Fruit fly (Drosophila melanogaster) whole organism, embryonic: ENCODE data around the gene IleRS-m.

Experiments
- Abd-B ChIP-seq: fragments of 200-800 bp; sonication (Bioruptor generic); optimal IDR thresholded peaks from 2 replicates; lab custom pipeline; 2018; ENCODE audit warnings: missing biosample characterization, mild to moderate bottlenecking, missing genetic modification characterization, moderate library complexity
- Asciz ChIP-seq: fragments of 200-800 bp; sonication (Bioruptor generic); optimal IDR thresholded peaks from 2 replicates; lab custom pipeline; 2017; ENCODE audit warnings: missing biosample characterization, mild to moderate bottlenecking, missing genetic modification characterization, missing genetic modification reagents
- CG10147 ChIP-seq: fragments of 200-800 bp; sonication (Bioruptor generic); optimal IDR thresholded peaks from 2 replicates; lab custom pipeline; 2019; ENCODE audit warnings: missing biosample characterization, mild to moderate bottlenecking, missing genetic modification characterization, moderate library complexity
- CG10543 ChIP-seq: fragments of 200-800 bp; sonication (Bioruptor generic); optimal IDR thresholded peaks from 3 replicates; lab custom pipeline; 2017; ENCODE audit warnings: missing biosample characterization, mild to moderate bottlenecking, missing genetic modification characterization, moderate library complexity
- CG11695 ChIP-seq: fragments of 200-800 bp; sonication (Bioruptor generic); IDR thresholded peaks from 3 replicates; pipeline ENCODE4 v1.3.6; 2022; ENCODE audit warnings: missing biosample characterization, missing genetic modification characterization
- CG12391 ChIP-seq: fragments of 200-800 bp; sonication (Bioruptor generic); optimal IDR thresholded peaks from 3 replicates; lab custom pipeline; 2018; ENCODE audit warnings: missing biosample characterization, mild to moderate bottlenecking, missing genetic modification characterization, moderate library complexity
- CG13775 ChIP-seq: fragments of 200-800 bp; sonication (Bioruptor generic); optimal IDR thresholded peaks from 3 replicates; lab custom pipeline; 2017; ENCODE audit warnings: missing biosample characterization, mild to moderate bottlenecking, missing genetic modification characterization
- CG15011 ChIP-seq: fragments of 200-800 bp; sonication (Bioruptor generic); optimal IDR thresholded peaks from 3 replicates; lab custom pipeline; 2018; ENCODE audit warnings: missing biosample characterization, mild to moderate bottlenecking, missing genetic modification characterization
- CG16863 ChIP-seq: fragments of 200-800 bp; sonication (Bioruptor generic); optimal IDR thresholded peaks from 3 replicates; lab custom pipeline; 2016; ENCODE audit warnings: missing biosample characterization, missing genetic modification characterization
- CG17186 ChIP-seq: fragments of 200-800 bp; sonication (Bioruptor generic); optimal IDR thresholded peaks from 3 replicates; lab custom pipeline; 2017; ENCODE audit warnings: missing biosample characterization, missing genetic modification reagents, missing genetic modification characterization
- CG17359 ChIP-seq: fragments of 200-800 bp; sonication (Bioruptor generic); optimal IDR thresholded peaks from 3 replicates; lab custom pipeline; 2018; ENCODE audit warnings: missing biosample characterization, mild to moderate bottlenecking, missing genetic modification characterization, moderate library complexity
- CG2199 ChIP-seq: fragments of 200-800 bp; sonication (Bioruptor generic); IDR thresholded peaks from 3 replicates; pipeline ENCODE4 v1.3.6; 2022; ENCODE audit warnings: missing biosample characterization, missing genetic modification characterization
- CG32532 ChIP-seq: fragments of 200-800 bp; sonication (Bioruptor generic); IDR thresholded peaks from 2 replicates; pipeline ENCODE4 v1.3.6; 2022; ENCODE audit warnings: missing biosample characterization, missing genetic modification characterization
- CG3281 ChIP-seq: fragments of 200-800 bp; sonication (Bioruptor generic); optimal IDR thresholded peaks from 3 replicates; lab custom pipeline; 2017; ENCODE audit warnings: missing biosample characterization, mild to moderate bottlenecking, missing genetic modification characterization
- CG5245 ChIP-seq: fragments of 200-800 bp; sonication (Bioruptor generic); optimal IDR thresholded peaks from 3 replicates; lab custom pipeline; 2016; ENCODE audit warnings: missing biosample characterization, missing genetic modification characterization
- CG6689 ChIP-seq: fragments of 200-800 bp; sonication (Bioruptor generic); IDR thresholded peaks from 2 replicates; pipeline ENCODE4 v1.3.6; 2022; ENCODE audit warnings: missing biosample characterization, missing genetic modification characterization
- CG6765 ChIP-seq: fragments of 200-800 bp; sonication (Bioruptor generic); optimal IDR thresholded peaks from 3 replicates; lab custom pipeline; 2017; ENCODE audit warnings: missing biosample characterization, mild to moderate bottlenecking, missing genetic modification characterization
- CG8924 ChIP-seq: fragments of 200-800 bp; optimal IDR thresholded peaks from 3 replicates; lab custom pipeline; 2019; ENCODE audit warnings: missing biosample characterization, mild to moderate bottlenecking, missing genetic modification characterization, moderate library complexity
- Dip3 ChIP-seq: fragments of 200-800 bp; sonication (Bioruptor generic); optimal IDR thresholded peaks from 3 replicates; lab custom pipeline; 2016; ENCODE audit warnings: missing biosample characterization, missing genetic modification characterization
- GATAe ChIP-seq: fragments of 200-800 bp; sonication (Bioruptor generic); conservative IDR thresholded peaks from 2 replicates; pipeline ENCODE4 v1.3.6; 2022; ENCODE audit warnings: missing biosample characterization, missing genetic modification characterization
- HLH54F ChIP-seq: fragments of 200-800 bp; sonication (Bioruptor generic); optimal IDR thresholded peaks from 3 replicates; lab custom pipeline; 2016; ENCODE audit warnings: missing biosample characterization, missing genetic modification characterization
- Meics ChIP-seq: fragments of 200-800 bp; sonication (Bioruptor generic); optimal IDR thresholded peaks from 2 replicates; lab custom pipeline; 2017; ENCODE audit warnings: missing biosample characterization, mild to moderate bottlenecking, missing genetic modification characterization
- Oli ChIP-seq: fragments of 200-800 bp; sonication (Bioruptor generic); optimal IDR thresholded peaks from 2 replicates; lab custom pipeline; 2018; ENCODE audit warnings: missing biosample characterization, mild to moderate bottlenecking, missing genetic modification characterization, moderate library complexity
- Pdp1 ChIP-seq, 2 experiments: fragments of 200-800 bp; sonication (Bioruptor generic); optimal IDR thresholded peaks; 3 replicates each; lab custom pipeline; 2016; ENCODE audit warnings: missing biosample characterization in 2 of 2, missing genetic modification characterization in 2 of 2, mild to moderate bottlenecking in 1 of 2, moderate library complexity in 1 of 2
- Ptx1 ChIP-seq: fragments of 200-800 bp; sonication (Bioruptor generic); IDR thresholded peaks from 2 replicates; pipeline ENCODE4 v1.3.6; 2022; ENCODE audit warnings: missing biosample characterization, missing genetic modification characterization
- Side ChIP-seq: fragments of 200-800 bp; sonication (Bioruptor generic); optimal IDR thresholded peaks from 2 replicates; lab custom pipeline; 2016; ENCODE audit warnings: missing biosample characterization, missing genetic modification characterization
- Sry-δ ChIP-seq: fragments of 200-800 bp; sonication (Bioruptor generic); optimal IDR thresholded peaks from 2 replicates; lab custom pipeline; 2016; ENCODE audit warnings: missing biosample characterization, missing genetic modification characterization
- Trl ChIP-seq, 3 experiments: fragments of >200 bp in 2 of 3; fragments of 200-800 bp in 1 of 3; sonication (Bioruptor generic) in 1 of 3; optimal IDR thresholded peaks; 2 replicates in 1 of 3; 3 replicates in 2 of 3; lab custom pipeline; 2016 to 2017; ENCODE audit warnings: missing biosample characterization in 1 of 3, missing genetic modification characterization in 1 of 3
- ash1 ChIP-seq: fragments of 200-800 bp; sonication (Bioruptor generic); optimal IDR thresholded peaks from 2 replicates; lab custom pipeline; 2018; ENCODE audit warnings: missing biosample characterization, mild to moderate bottlenecking, missing genetic modification characterization
- cg ChIP-seq: fragments of 200-800 bp; sonication (Bioruptor generic); optimal IDR thresholded peaks from 3 replicates; lab custom pipeline; 2019; ENCODE audit warnings: missing biosample characterization, mild to moderate bottlenecking, missing genetic modification characterization, moderate library complexity
- disco-r ChIP-seq: fragments of 200-800 bp; sonication (Bioruptor generic); optimal IDR thresholded peaks from 2 replicates; lab custom pipeline; 2016; ENCODE audit warnings: missing biosample characterization, missing genetic modification characterization
- dmrt99B ChIP-seq: fragments of 200-800 bp; sonication (Bioruptor generic); optimal IDR thresholded peaks from 2 replicates; lab custom pipeline; 2018; ENCODE audit warnings: missing biosample characterization, mild to moderate bottlenecking, missing genetic modification characterization, moderate library complexity
- dysf ChIP-seq: fragments of 200-800 bp; sonication (Bioruptor generic); IDR thresholded peaks from 3 replicates; pipeline ENCODE4 v1.3.6; 2022; ENCODE audit warnings: missing biosample characterization, missing genetic modification characterization
- ftz-f1 ChIP-seq: fragments of 200-800 bp; sonication (Bioruptor generic); optimal IDR thresholded peaks from 2 replicates; lab custom pipeline; 2016; ENCODE audit warnings: missing biosample characterization, missing genetic modification characterization
- gsb-n ChIP-seq: fragments of 200-800 bp; sonication (Bioruptor generic); optimal IDR thresholded peaks from 3 replicates; lab custom pipeline; 2018; ENCODE audit warnings: missing biosample characterization, mild to moderate bottlenecking, missing genetic modification characterization
- her ChIP-seq: fragments of 200-800 bp; sonication (Bioruptor generic); optimal IDR thresholded peaks from 2 replicates; lab custom pipeline; 2016; ENCODE audit warnings: missing biosample characterization, missing genetic modification characterization
- kni ChIP-seq: fragments of 200-800 bp; sonication (Bioruptor generic); optimal IDR thresholded peaks from 3 replicates; lab custom pipeline; 2017; ENCODE audit warnings: mild to moderate bottlenecking, missing biosample characterization, missing genetic modification reagents, missing genetic modification characterization
- lab ChIP-seq: fragments of 200-800 bp; sonication (Bioruptor generic); optimal IDR thresholded peaks from 3 replicates; lab custom pipeline; 2017; ENCODE audit warnings: missing biosample characterization, missing genetic modification characterization, mild to moderate bottlenecking, moderate library complexity, missing genetic modification reagents
- lilli ChIP-seq: fragments of 200-800 bp; sonication (Bioruptor generic); optimal IDR thresholded peaks from 3 replicates; lab custom pipeline; 2016; ENCODE audit warnings: missing biosample characterization, missing genetic modification characterization
- mirr ChIP-seq: fragments of 200-800 bp; sonication (Bioruptor generic); optimal IDR thresholded peaks from 3 replicates; lab custom pipeline; 2018; ENCODE audit warnings: missing biosample characterization, mild to moderate bottlenecking, missing genetic modification characterization
- nau ChIP-seq: fragments of 200-800 bp; sonication (Bioruptor generic); optimal IDR thresholded peaks from 3 replicates; lab custom pipeline; 2017; ENCODE audit warnings: missing biosample characterization, mild to moderate bottlenecking, missing genetic modification characterization, missing genetic modification reagents
- nmo ChIP-seq: fragments of 200-800 bp; sonication (Bioruptor generic); optimal IDR thresholded peaks from 2 replicates; lab custom pipeline; 2018; ENCODE audit warnings: missing biosample characterization, mild to moderate bottlenecking, missing genetic modification characterization, moderate library complexity
- sd ChIP-seq: fragments of 200-800 bp; sonication (Bioruptor generic); optimal IDR thresholded peaks from 3 replicates; lab custom pipeline; 2018; ENCODE audit warnings: missing biosample characterization, mild to moderate bottlenecking, missing genetic modification characterization, moderate library complexity
- sens ChIP-seq: fragments of 200-800 bp; sonication (Bioruptor generic); peaks from one replicate; lab custom pipeline; 2016; ENCODE audit warnings: missing biosample characterization, missing genetic modification characterization
- slp2 ChIP-seq: fragments of 200-800 bp; sonication (Bioruptor generic); optimal IDR thresholded peaks from 2 replicates; lab custom pipeline; 2016; ENCODE audit warnings: missing biosample characterization, missing genetic modification characterization
- tio ChIP-seq: fragments of 200-800 bp; sonication (Bioruptor generic); optimal IDR thresholded peaks from 2 replicates; lab custom pipeline; 2017; ENCODE audit warnings: missing biosample characterization, missing genetic modification characterization, inconsistent platforms
- tup ChIP-seq: fragments of 200-800 bp; sonication (Bioruptor generic); optimal IDR thresholded peaks from 2 replicates; lab custom pipeline; 2016; ENCODE audit warnings: missing biosample characterization, mild to moderate bottlenecking, missing genetic modification characterization, moderate library complexity
- zen ChIP-seq: fragments of 200-800 bp; sonication (Bioruptor generic); optimal IDR thresholded peaks from 3 replicates; lab custom pipeline; 2018; ENCODE audit warnings: missing biosample characterization, mild to moderate bottlenecking, missing genetic modification characterization, moderate library complexity

Gene IleRS-m

dm6 chr3L:16149418-16150160 is 49.5 kb downstream of the IleRS-m start:
- TF ChIP-seq sens (peak; percentile 31), CG10147 (GFP tag; lab: Kevin White, UChicago) (peak; percentile 43), cg (GFP tag; lab: Kevin White, UChicago) (peak; percentile 35), CG13775 (GFP tag; lab: Kevin White, UChicago) (peak; percentile 46), CG17186 (GFP tag; lab: Kevin White, UChicago) (no peak), CG15011 (GFP tag; lab: Kevin White, UChicago) (peak; percentile 22), CG6689 (GFP tag; lab: Robert Waterston, UW) (0 out of 2 replicates have a peak, but pooled peaks have one; percentile 25), gsb-n (tag; lab: Kevin White, UChicago) (no peak), CG32532 (GFP tag; lab: Robert Waterston, UW) (peak; percentile 37), CG3281 (GFP tag; lab: Kevin White, UChicago) (peak; percentile 8), CG10543 (GFP tag; lab: Kevin White, UChicago) (peak; percentile 39), sd (peak; percentile 28), disco-r (GFP tag; lab: Kevin White, UChicago) (peak; percentile 10), nmo (GFP tag; lab: Kevin White, UChicago) (peak; percentile 33), Dip3 (GFP tag; lab: Kevin White, UChicago) (no peak), CG2199 (peak; percentile 68; the same call in 1 of the 3 replicates), dmrt99B (tag; lab: Kevin White, UChicago) (peak; percentile 54), Sry-δ (GFP tag; lab: Kevin White, UChicago) (no peak), Trl (optimal IDR thresholded peaks at IDR 0.05; lab: Kevin White, UChicago) (no peak), Trl (GFP tag; optimal IDR thresholded peaks at IDR 0.05; lab: Kevin White, UChicago) (peak; percentile 3), lilli (GFP tag; lab: Kevin White, UChicago) (peak; percentile 33), Oli (tag; lab: Kevin White, UChicago) (peak; percentile 34), CG16863 (GFP tag; lab: Kevin White, UChicago) (peak; percentile 24), CG8924 (peak; percentile 23), Pdp1 (GFP tag; optimal IDR thresholded peaks at IDR 0.05; lab: Kevin White, UChicago) (peak in 1 of 2 experiments; percentile 21), mirr (GFP tag; lab: Kevin White, UChicago) (peak; percentile 90), her (GFP tag; lab: Kevin White, UChicago) (peak; percentile 25), lab (peak; percentile 63), Asciz (GFP tag; lab: Kevin White, UChicago) (no peak), Ptx1 (peak; percentile 35; the same call in 1 of the 2 replicates), GATAe (GFP tag; lab: Robert Waterston, UW) (peak; percentile 36), CG5245 (GFP tag; lab: Kevin White, UChicago) (no peak), ash1 (no peak), kni (GFP tag; lab: Kevin White, UChicago) (no peak), CG12391 (peak; percentile 38), ftz-f1 (GFP tag; lab: Kevin White, UChicago) (peak; percentile 30), Side (GFP tag; lab: Kevin White, UChicago) (peak; percentile 23), Abd-B (GFP tag; lab: Kevin White, UChicago) (no peak), tup (GFP tag; lab: Kevin White, UChicago) (no peak), tio (GFP tag; lab: Kevin White, UChicago) (peak; percentile 40), slp2 (peak; percentile 13), nau (GFP tag; lab: Kevin White, UChicago) (no peak), CG6765 (GFP tag; lab: Kevin White, UChicago) (peak; percentile 21), zen (tag; lab: Kevin White, UChicago) (no peak), CG11695 (GFP tag; lab: Robert Waterston, UW) (peak; percentile 24; the same call in 1 of the 3 replicates), Meics (peak; percentile 28), dysf (peak; percentile 52; the same call in 2 of the 3 replicates), CG17359 (tag; lab: Kevin White, UChicago) (peak; percentile 13), HLH54F (GFP tag; lab: Kevin White, UChicago) (peak; percentile 6)
